Fruit fly (Drosophila melanogaster): ENCODE measurements around the gene ssp2.

Gene ssp2

DNA sequence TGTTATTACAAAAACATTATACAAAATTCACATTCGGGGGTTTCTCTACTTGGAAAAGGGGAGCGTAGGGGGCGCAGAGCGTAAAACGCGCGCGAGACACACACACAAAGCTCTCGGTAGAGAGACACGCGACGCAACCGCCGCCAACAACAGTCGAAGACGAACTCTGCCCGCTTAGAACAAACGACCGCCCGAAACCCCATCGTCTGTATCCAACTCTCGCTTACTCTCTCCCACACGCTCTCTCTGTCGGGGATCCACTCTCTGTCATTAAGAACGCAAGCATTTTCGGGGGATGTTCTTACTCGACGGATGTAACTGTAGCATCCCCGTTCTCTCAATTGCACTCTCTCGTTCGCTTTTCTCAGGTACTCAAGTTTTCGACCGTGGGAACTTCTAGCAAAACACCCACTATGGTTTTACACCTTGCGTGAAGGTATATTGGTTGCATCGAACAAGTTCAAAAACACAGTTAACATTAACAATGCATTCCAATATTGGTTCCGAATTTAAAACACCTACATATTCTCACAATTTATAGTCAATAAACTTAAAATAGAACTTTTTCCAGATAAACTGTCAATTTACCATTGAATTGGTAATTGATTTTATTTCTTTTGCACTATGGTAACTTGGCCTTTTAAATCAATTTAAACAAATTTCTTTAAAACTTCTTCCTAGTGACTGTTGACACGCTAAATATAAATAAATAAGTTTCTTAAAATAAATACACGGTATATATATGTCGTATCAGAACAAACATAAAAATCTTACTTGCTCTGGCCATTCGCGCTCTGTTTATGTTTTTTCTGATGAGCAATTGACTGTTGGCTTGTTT, 45.0 kb upstream of the ssp2 start (continued):
- peak; percentile 55; the same call in 1 of the 2 replicates for TF ChIP-seq Rx (GFP tag; IDR thresholded peaks at IDR 0.05)
- TF ChIP-seq CG6683 (GFP tag; optimal IDR thresholded peaks at IDR 0.05), result peak; percentile 82
- peak; percentile 48 for TF ChIP-seq CG4282 (GFP tag; optimal IDR thresholded peaks at IDR 0.05)
- TF ChIP-seq salm (tag; optimal IDR thresholded peaks at IDR 0.05), result peak; percentile 66
- TF ChIP-seq danr (GFP tag; IDR thresholded peaks at IDR 0.05), result peak; percentile 68; the same call in 1 of the 2 replicates
- peak; percentile 95 for TF ChIP-seq CG3281 (GFP tag; optimal IDR thresholded peaks at IDR 0.05)
- peak in 1 of 2 experiments; percentile 26 for TF ChIP-seq tll (GFP tag; optimal IDR thresholded peaks at IDR 0.05)
- TF ChIP-seq CG10431 (GFP tag; optimal IDR thresholded peaks at IDR 0.05), result peak; percentile 61
- peak; percentile 85 for TF ChIP-seq CG13296 (GFP tag; optimal IDR thresholded peaks at IDR 0.05)
- peak; percentile 81 for TF ChIP-seq nmo (GFP tag; optimal IDR thresholded peaks at IDR 0.05)
- TF ChIP-seq CG10274 (GFP tag; optimal IDR thresholded peaks at IDR 0.05), result peak; percentile 81
- TF ChIP-seq CG17912 (GFP tag; optimal IDR thresholded peaks at IDR 0.05), result peak; percentile 50
- peak; percentile 80 for TF ChIP-seq al (GFP tag; IDR thresholded peaks at IDR 0.05)
- peak; percentile 87; the same call in 1 of the 2 replicates for TF ChIP-seq klu (GFP tag; IDR thresholded peaks at IDR 0.05)
- peak; percentile 92 for TF ChIP-seq D19A (tag; optimal IDR thresholded peaks at IDR 0.05)
- TF ChIP-seq Asciz (GFP tag; optimal IDR thresholded peaks at IDR 0.05), result peak; percentile 88
- peak; percentile 66 for TF ChIP-seq CG17802 (tag; optimal IDR thresholded peaks at IDR 0.05)
- TF ChIP-seq Myb (GFP tag; optimal IDR thresholded peaks at IDR 0.05), result peak; percentile 78
- no peak for TF ChIP-seq mirr (GFP tag; optimal IDR thresholded peaks at IDR 0.05)
- TF ChIP-seq jigr1 (GFP tag; IDR thresholded peaks at IDR 0.05), result peak; percentile 58; the same call in 2 of the 3 replicates
- peak; percentile 81 for TF ChIP-seq CG17568 (GFP tag; optimal IDR thresholded peaks at IDR 0.05)
- peak; percentile 56; the same call in 1 of the 2 replicates for TF ChIP-seq ara (GFP tag; IDR thresholded peaks at IDR 0.05)
- TF ChIP-seq Camta (GFP tag; optimal IDR thresholded peaks at IDR 0.05), result peak; percentile 92
- TF ChIP-seq onecut (GFP tag; IDR thresholded peaks at IDR 0.05), result peak; percentile 64
- peak; percentile 56 for TF ChIP-seq bbx (GFP tag; IDR thresholded peaks at IDR 0.05; ENCODE audit: partially characterized antibody)
- peak; percentile 76 for TF ChIP-seq CG12299 (tag; optimal IDR thresholded peaks at IDR 0.05)
- TF ChIP-seq croc (GFP tag; conservative IDR thresholded peaks at IDR 0.05), result peak; percentile 84
- peak; percentile 95 for TF ChIP-seq Oli (tag; optimal IDR thresholded peaks at IDR 0.05)
- TF ChIP-seq CG32532 (GFP tag; IDR thresholded peaks at IDR 0.05), result peak; percentile 86
- TF ChIP-seq tx (GFP tag; optimal IDR thresholded peaks at IDR 0.05), result peak; percentile 91
- peak; percentile 67 for TF ChIP-seq CG32772 (GFP tag; IDR thresholded peaks at IDR 0.05)
- TF ChIP-seq ssp (GFP tag; IDR thresholded peaks at IDR 0.05), result peak; percentile 71
- peak; percentile 8 for TF ChIP-seq BEAF-32 (GFP tag; optimal IDR thresholded peaks at IDR 0.05)
- TF ChIP-seq Nf-YB (GFP tag; optimal IDR thresholded peaks at IDR 0.05), result peak; percentile 82
- TF ChIP-seq CG15514 (GFP tag; optimal IDR thresholded peaks at IDR 0.05), result peak; percentile 63
- TF ChIP-seq nom (GFP tag; optimal IDR thresholded peaks at IDR 0.05), result peak; percentile 39
- TF ChIP-seq fd96Cb (tag; optimal IDR thresholded peaks at IDR 0.05), result peak; percentile 93
- TF ChIP-seq CG8281 (tag; optimal IDR thresholded peaks at IDR 0.05), result peak; percentile 58
- TF ChIP-seq CG12104 (GFP tag; optimal IDR thresholded peaks at IDR 0.05), result peak; percentile 83
- TF ChIP-seq gcm (GFP tag; optimal IDR thresholded peaks at IDR 0.05), result peak; percentile 90
- TF ChIP-seq grn (GFP tag; optimal IDR thresholded peaks at IDR 0.05), result peak; percentile 14
- TF ChIP-seq CG4328 (GFP tag; optimal IDR thresholded peaks at IDR 0.05), result peak; percentile 86
- peak; percentile 66 for TF ChIP-seq CG3065 (GFP tag; optimal IDR thresholded peaks at IDR 0.05)
- peak; percentile 93 for TF ChIP-seq cwo (GFP tag; optimal IDR thresholded peaks at IDR 0.05)
- TF ChIP-seq CG12219 (GFP tag; optimal IDR thresholded peaks at IDR 0.05), result peak; percentile 90
- TF ChIP-seq CG6654 (GFP tag; optimal IDR thresholded peaks at IDR 0.05), result peak; percentile 78
- peak; percentile 85 for TF ChIP-seq CG1603 (tag; optimal IDR thresholded peaks at IDR 0.05)
